Worm (Caenorhabditis elegans) whole organism, L4 larva: ENCODE data around the gene Y37A1B.7.

Experiments
- D1046.2 ChIP-seq: fragments of 200-800 bp; sonication (Bioruptor generic); IDR thresholded peaks from 2 replicates; pipeline ENCODE4 v1.3.6; 2022; ENCODE audit warnings: missing genetic modification characterization, missing compliant biosample characterization
- R02D3.7 ChIP-seq: fragments of 150-350 bp; sonication (generic microtip); optimal IDR thresholded peaks from 3 replicates; lab custom pipeline; 2014; ENCODE audit warnings: missing biosample characterization, missing genetic modification characterization
- T26A8.4 ChIP-seq: fragments of 200-800 bp; sonication (Bioruptor generic); IDR thresholded peaks from 2 replicates; pipeline ENCODE4 v1.3.6; 2022; ENCODE audit warnings: missing genetic modification characterization, missing compliant biosample characterization
- Y105C5A.15 ChIP-seq: fragments of 200-800 bp; sonication (Bioruptor generic); IDR thresholded peaks from 2 replicates; pipeline ENCODE4 v1.3.6; 2022; ENCODE audit warnings: missing genetic modification characterization, missing compliant biosample characterization
- Y48G9A.11 ChIP-seq: fragments of 200-800 bp; sonication (Bioruptor generic); IDR thresholded peaks from 2 replicates; pipeline ENCODE4 v1.3.6; 2022; ENCODE audit warnings: missing genetic modification reagents, missing genetic modification characterization, missing compliant biosample characterization
- aha-1 ChIP-seq: fragments of 150-350 bp; peaks from one replicate; lab custom pipeline; 2014; ENCODE audit warnings: missing biosample characterization, missing genetic modification characterization
- attf-4 ChIP-seq: sonication (generic microtip); optimal IDR thresholded peaks from 3 replicates; lab custom pipeline; 2017; ENCODE audit warnings: missing biosample characterization, missing genetic modification characterization
- ceh-62 ChIP-seq: sonication (generic microtip); optimal IDR thresholded peaks from 2 replicates; lab custom pipeline; 2017; ENCODE audit warnings: missing biosample characterization, missing genetic modification characterization
- daf-16 ChIP-seq, 3 experiments: sonication (generic microtip); optimal IDR thresholded peaks; 2 replicates each; lab custom pipeline; 2016 to 2017; ENCODE audit warnings: missing genetic modification characterization in 3 of 3, missing genetic modification reagents in 3 of 3, mild to moderate bottlenecking in 2 of 3, missing compliant biosample characterization in 2 of 3, missing biosample characterization in 1 of 3, moderate library complexity in 1 of 3
- daf-19 ChIP-seq: fragments of 200-800 bp; sonication (Bioruptor generic); conservative IDR thresholded peaks from 2 replicates; pipeline ENCODE4 v1.3.6; 2022; ENCODE audit warnings: missing genetic modification characterization, missing compliant biosample characterization
- dmd-6 ChIP-seq: fragments of 200-800 bp; sonication (Bioruptor generic); IDR thresholded peaks from 2 replicates; pipeline ENCODE4 v1.3.6; 2022; ENCODE audit warnings: missing genetic modification reagents, missing genetic modification characterization, missing compliant biosample characterization
- duxl-1 ChIP-seq: sonication (generic microtip); optimal IDR thresholded peaks from 2 replicates; lab custom pipeline; 2016; ENCODE audit warnings: mild to moderate bottlenecking, missing genetic modification characterization, moderate library complexity, missing compliant biosample characterization; ENCODE audit not compliant: poor library complexity
- dve-1 ChIP-seq: sonication (generic microtip); optimal IDR thresholded peaks from 2 replicates; lab custom pipeline; 2017; ENCODE audit warnings: antibody characterized with exemption, mild to moderate bottlenecking, missing genetic modification characterization, missing compliant biosample characterization; ENCODE audit not compliant: insufficient read depth
- hif-1 ChIP-seq, 2 experiments: sonication (generic microtip); optimal IDR thresholded peaks; 2 replicates each; lab custom pipeline; 2016 to 2017; ENCODE audit warnings: missing compliant biosample characterization in 2 of 2, missing genetic modification characterization in 2 of 2, missing genetic modification reagents in 2 of 2, missing genotype in 2 of 2, mild to moderate bottlenecking in 1 of 2
- lin-13 ChIP-seq: fragments of 150-350 bp; optimal IDR thresholded peaks from 2 replicates; lab custom pipeline; 2014; ENCODE audit warnings: missing biosample characterization, missing genetic modification reagents, missing genetic modification characterization
- lin-38 ChIP-seq: fragments of 200-800 bp; sonication (Bioruptor generic); IDR thresholded peaks from 2 replicates; pipeline ENCODE4 v1.3.6; 2022; ENCODE audit warnings: missing genetic modification reagents, missing genetic modification characterization, missing compliant biosample characterization
- mdl-1 ChIP-seq, 2 experiments: fragments of 150-350 bp in 1 of 2; sonication (generic microtip) in 1 of 2; optimal IDR thresholded peaks; 2 replicates each; lab custom pipeline; 2014 to 2017; ENCODE audit warnings: missing biosample characterization in 2 of 2, missing genetic modification characterization in 2 of 2
- mes-2 ChIP-seq: sonication (generic microtip); optimal IDR thresholded peaks from 2 replicates; lab custom pipeline; 2016; ENCODE audit warnings: missing genotype, mild to moderate bottlenecking, missing genetic modification characterization, missing compliant biosample characterization; ENCODE audit not compliant: poor library complexity, severe bottlenecking
- nhr-10 ChIP-seq: fragments of 150-350 bp; optimal IDR thresholded peaks from 2 replicates; lab custom pipeline; 2014; ENCODE audit warnings: missing biosample characterization, missing genetic modification characterization
- nhr-237 ChIP-seq: sonication (generic microtip); optimal IDR thresholded peaks from 2 replicates; lab custom pipeline; 2017; ENCODE audit warnings: missing biosample characterization, missing genetic modification characterization
- nhr-28 ChIP-seq: fragments of 150-350 bp; optimal IDR thresholded peaks from 2 replicates; lab custom pipeline; 2014; ENCODE audit warnings: missing biosample characterization, missing genetic modification characterization
- nhr-41 ChIP-seq: fragments of 200-800 bp; sonication (Bioruptor generic); IDR thresholded peaks from 2 replicates; pipeline ENCODE4 v1.3.6; 2022; ENCODE audit warnings: missing genetic modification reagents, missing genetic modification characterization, missing compliant biosample characterization
- pqm-1 ChIP-seq: sonication (generic microtip); optimal IDR thresholded peaks from 2 replicates; lab custom pipeline; 2017; ENCODE audit warnings: missing biosample characterization, missing genetic modification characterization
- saeg-2 ChIP-seq: fragments of 200-800 bp; sonication (Bioruptor generic); IDR thresholded peaks from 2 replicates; pipeline ENCODE4 v1.3.6; 2022; ENCODE audit warnings: missing genetic modification reagents, missing genetic modification characterization, missing compliant biosample characterization
- unc-39 ChIP-seq: sonication (generic microtip); optimal IDR thresholded peaks from 2 replicates; lab custom pipeline; 2017; ENCODE audit warnings: missing biosample characterization, missing genetic modification characterization
- zfp-3 ChIP-seq: fragments of 200-800 bp; sonication (Bioruptor generic); conservative IDR thresholded peaks from 2 replicates; pipeline ENCODE4 v1.3.6; 2022; ENCODE audit warnings: missing genetic modification reagents, missing genetic modification characterization, missing compliant biosample characterization

Y37A1B.7 gene

DNA sequence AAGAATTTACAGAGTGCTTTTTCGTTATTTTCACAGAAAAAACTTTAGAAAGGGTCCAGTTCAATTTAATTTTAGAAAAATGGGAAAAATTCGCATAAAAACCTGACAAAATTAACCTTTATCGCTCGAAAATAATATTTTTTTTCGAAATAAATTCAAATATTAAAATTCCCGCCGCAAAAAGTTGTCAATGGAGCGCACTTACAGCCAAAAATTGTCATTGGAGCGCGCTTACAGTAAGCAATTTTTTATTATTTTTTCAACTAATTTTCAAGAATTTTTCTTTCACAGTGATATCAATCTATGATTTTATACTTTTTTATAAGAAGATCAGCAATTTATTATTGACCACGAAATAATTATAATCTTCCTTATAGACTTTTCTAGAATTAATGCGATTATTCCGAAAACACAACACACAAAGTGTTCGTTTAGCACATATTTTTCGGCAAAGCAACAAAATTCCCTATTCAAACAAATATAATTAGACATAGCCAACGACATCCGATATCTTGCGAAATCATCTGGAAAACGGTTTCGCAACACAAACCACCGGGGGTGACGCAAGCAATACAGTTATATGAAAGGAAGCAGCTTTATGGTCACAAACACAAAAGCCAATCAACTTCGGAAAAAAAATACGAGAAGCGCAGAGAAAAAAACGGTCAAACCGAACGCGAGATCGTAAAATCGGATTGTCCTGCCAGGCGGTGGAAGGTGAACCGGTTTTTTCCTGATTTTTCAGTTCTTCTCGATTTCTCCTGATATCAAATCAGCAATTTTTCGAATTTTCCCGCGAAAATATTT, 26.8 kb upstream of the Y37A1B.7 start (continued):
- TF ChIP-seq D1046.2 (GFP tag; lab: Robert Waterston, UW) (no peak), mes-2 (tag; lab: Kevin White, UChicago) (peak; percentile 37)

DNA sequence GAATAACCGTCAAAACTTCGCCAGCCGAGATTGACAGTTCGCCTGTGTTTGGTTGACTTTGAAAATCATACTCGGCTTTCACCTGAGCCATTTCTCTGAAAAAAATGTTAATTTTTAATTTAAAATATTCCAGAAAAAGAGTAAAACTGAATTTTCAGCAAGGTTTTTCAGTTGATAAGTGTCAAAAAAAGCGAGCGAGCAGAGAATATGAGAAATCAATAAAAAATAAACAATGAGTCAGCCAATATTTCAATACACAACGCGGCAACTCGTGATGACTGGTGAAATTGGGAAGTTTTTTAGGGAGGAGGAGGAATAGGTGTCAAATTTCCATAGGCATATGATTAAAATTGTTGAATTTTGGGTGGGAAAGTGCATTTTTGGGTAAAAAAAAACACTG, 26.2 kb upstream of the Y37A1B.7 start, which contains the start of gene lst-4:
Gene lst-4 (minus strand): TSS at position 101 of the 400 bp plus-strand sequence.
- no peak for TF ChIP-seq lin-13 (GFP tag; lab: Kevin White, UChicago)
- TF ChIP-seq dve-1 (tag; lab: Kevin White, UChicago) = no peak
- no peak for TF ChIP-seq daf-19 (GFP tag; lab: Robert Waterston, UW)
- no peak for TF ChIP-seq R02D3.7
- no peak for TF ChIP-seq Y105C5A.15 (GFP tag; lab: Robert Waterston, UW)
- no peak for TF ChIP-seq attf-4
- no peak for TF ChIP-seq saeg-2 (GFP tag; lab: Robert Waterston, UW)
- no peak for TF ChIP-seq nhr-10

DNA sequence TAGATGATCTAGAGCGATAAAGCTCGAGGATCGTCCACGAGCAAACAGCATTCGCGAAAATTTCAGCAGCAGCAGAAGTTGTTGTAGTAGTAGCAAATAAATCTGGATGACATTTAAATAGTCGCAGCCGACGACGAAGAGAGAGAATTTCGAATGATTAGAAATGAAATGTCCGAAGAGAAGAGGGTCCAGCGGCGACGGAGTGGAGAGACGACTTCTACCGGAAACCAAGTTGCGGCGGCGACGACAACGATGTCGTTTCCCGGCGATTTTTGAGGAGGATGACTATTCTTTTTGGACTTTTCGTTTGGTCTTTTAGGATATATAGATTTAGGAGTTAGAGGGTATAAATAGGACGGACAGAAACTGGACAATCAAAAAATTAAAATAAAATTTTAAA, 22.8 kb upstream of the Y37A1B.7 start:
- no peak for TF ChIP-seq lin-13 (GFP tag; lab: Kevin White, UChicago)
- TF ChIP-seq aha-1 (tag; lab: Kevin White, UChicago) = peak; percentile 67

DNA sequence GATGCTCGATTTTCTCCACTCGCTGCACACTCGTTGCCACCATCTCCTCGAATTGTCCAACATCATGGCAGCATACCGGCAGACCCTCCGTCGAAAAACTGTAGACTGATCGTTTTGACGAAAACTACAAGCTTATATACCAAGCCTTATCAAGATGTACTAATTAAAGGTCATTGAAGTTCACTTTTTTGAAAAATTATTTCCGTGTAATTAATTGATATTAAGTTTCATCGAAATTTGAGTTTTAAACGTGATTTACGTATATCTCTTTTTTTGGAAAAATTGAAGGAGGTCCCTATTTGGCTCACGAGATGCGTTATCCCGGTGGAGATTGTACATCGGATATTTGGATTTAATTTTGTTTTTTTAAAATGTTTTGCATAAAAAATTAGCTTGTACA, 17.0 kb upstream of the Y37A1B.7 start, which contains the start of gene Y37A1B.4:
Gene Y37A1B.4 (minus strand): TSS at position 101 of the 400 bp plus-strand sequence.
- TF ChIP-seq dve-1 (tag; lab: Kevin White, UChicago) = no peak
- 0 out of 2 replicates have a peak, but pooled peaks have one; percentile 5 for TF ChIP-seq lin-38 (GFP tag; lab: Robert Waterston, UW)

DNA sequence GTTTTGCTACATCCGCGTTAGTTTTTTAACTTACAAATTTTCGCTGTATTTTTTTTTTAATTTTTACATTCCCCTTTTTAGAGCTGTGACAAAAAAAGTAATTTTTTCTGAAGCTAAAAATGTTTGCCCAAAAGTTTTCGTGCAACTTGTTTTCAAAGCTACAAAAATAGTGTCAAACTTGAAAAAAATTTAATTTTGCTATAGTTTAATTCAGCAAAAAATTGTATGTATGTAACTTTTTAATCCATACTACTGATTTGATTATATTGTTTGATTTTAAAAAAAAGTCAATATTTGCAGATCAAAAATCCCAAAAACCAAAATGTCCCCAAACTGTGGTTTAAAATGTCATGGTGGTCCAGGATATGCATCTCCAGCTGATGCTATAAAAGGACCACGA, 7.3 kb upstream of the Y37A1B.7 start, which contains the start of gene semo-1:
Gene semo-1 (plus strand): TSS at position 301 of the 400 bp plus-strand sequence.
- no peak for TF ChIP-seq lin-38 (GFP tag; lab: Robert Waterston, UW)
- no peak for TF ChIP-seq unc-39
- no peak for TF ChIP-seq duxl-1 (tag; lab: Kevin White, UChicago)
- no peak for TF ChIP-seq ceh-62 (tag; lab: Kevin White, UChicago)
- no peak for TF ChIP-seq nhr-237
- no peak for TF ChIP-seq attf-4
- no peak for TF ChIP-seq zfp-3
- TF ChIP-seq, all 104 proteins: peak for 0

DNA sequence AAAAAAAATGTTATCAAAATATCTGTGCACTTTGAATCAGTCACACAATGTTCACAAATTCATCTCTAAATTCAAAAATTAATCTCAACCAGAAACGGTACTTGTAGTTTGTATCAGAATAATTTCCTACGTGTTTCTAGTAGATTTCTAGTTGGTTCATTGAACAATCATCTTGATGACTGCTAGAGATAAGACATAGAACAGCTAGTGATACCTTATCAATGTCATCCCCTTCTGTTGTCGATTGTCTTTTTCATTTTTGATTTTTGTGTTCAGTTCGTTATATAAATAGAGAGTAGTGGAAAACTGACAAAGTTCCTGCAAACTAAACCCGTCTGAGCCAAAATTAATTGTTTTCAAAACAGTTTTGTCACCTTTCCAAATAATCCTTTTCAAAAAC, 6.9 kb upstream of the Y37A1B.7 start:
- TF ChIP-seq dve-1 (tag; lab: Kevin White, UChicago) (peak; percentile 71), dmd-6 (peak; percentile 72), pqm-1 (peak; percentile 52), ceh-62 (tag; lab: Kevin White, UChicago) (no peak), Y48G9A.11 (GFP tag; lab: Robert Waterston, UW) (no peak), hif-1 (tag; optimal IDR thresholded peaks at IDR 0.05; lab: Kevin White, UChicago) (peak in 1 of 2 experiments; percentile 88), nhr-28 (tag; lab: Kevin White, UChicago) (peak; percentile 99), daf-16 (GFP tag; optimal IDR thresholded peaks at IDR 0.05; lab: Kevin White, UChicago) (no peak), daf-16 (tag; optimal IDR thresholded peaks at IDR 0.05; lab: Kevin White, UChicago) (peak; percentile 63)

DNA sequence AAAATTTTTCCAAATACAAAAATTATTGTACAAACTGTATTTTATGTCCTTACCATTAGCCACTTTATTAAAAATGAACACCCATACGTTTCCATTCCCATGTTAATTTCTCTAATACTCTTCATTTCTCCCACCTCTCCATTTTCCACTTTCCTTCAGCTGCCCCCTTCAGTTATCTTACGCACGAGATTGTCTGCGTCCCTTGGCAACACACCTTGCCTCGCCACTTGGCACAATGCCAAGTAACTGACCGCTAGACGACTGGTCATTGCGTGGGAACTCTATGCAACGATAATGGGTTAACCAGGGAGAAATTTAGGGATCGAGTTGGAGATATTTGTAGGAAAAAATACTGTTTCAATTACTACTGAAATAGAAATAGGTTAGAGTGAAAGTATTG, 3.2 kb upstream of the Y37A1B.7 start:
- TF ChIP-seq mdl-1 (tag; optimal IDR thresholded peaks at IDR 0.05; lab: Kevin White, UChicago) (peak in 1 of 2 experiments; percentile 8), nhr-41 (GFP tag; lab: Robert Waterston, UW) (no peak), T26A8.4 (GFP tag; lab: Robert Waterston, UW) (no peak)
